Worm (Caenorhabditis elegans) whole organism, young adult: ENCODE results near the gene C26B2.8.

Source experiments
- D2030.7 ChIP-seq: fragments of 200-800 bp; sonication (Bioruptor generic); IDR thresholded peaks from 2 replicates; pipeline ENCODE4 v1.3.6; 2022; ENCODE audit warnings: missing genetic modification reagents, missing genetic modification characterization, missing compliant biosample characterization
- akir-1 ChIP-seq: fragments of 200-800 bp; sonication (Bioruptor generic); optimal IDR thresholded peaks from 2 replicates; lab custom pipeline; 2018; ENCODE audit warnings: mild to moderate bottlenecking, missing genetic modification characterization, moderate library complexity, missing compliant biosample characterization
- cebp-1 ChIP-seq, 2 experiments: fragments of 200-800 bp in 1 of 2; sonication (Bioruptor generic) in 1 of 2; sonication (generic microtip) in 1 of 2; IDR thresholded peaks in 1 of 2; optimal IDR thresholded peaks in 1 of 2; 2 replicates each; pipeline versions ENCODE4 v1.3.6 to Lab custom; 2017 to 2022; ENCODE audit warnings: missing compliant biosample characterization in 2 of 2, missing genetic modification characterization in 2 of 2, mild to moderate bottlenecking in 1 of 2, missing genetic modification reagents in 1 of 2, moderate library complexity in 1 of 2
- hmg-1.2 ChIP-seq: fragments of 200-800 bp; sonication (Bioruptor generic); IDR thresholded peaks from 2 replicates; pipeline ENCODE4 v1.3.6; 2022; ENCODE audit warnings: missing genetic modification reagents, missing genetic modification characterization, missing compliant biosample characterization
- let-526 ChIP-seq: fragments of 200-800 bp; sonication (Bioruptor generic); IDR thresholded peaks from 2 replicates; pipeline ENCODE4 v1.3.6; 2022; ENCODE audit warnings: missing genetic modification reagents, missing genetic modification characterization, missing compliant biosample characterization
- let-607 ChIP-seq, 2 experiments: fragments of 200-800 bp in 1 of 2; sonication (Bioruptor generic) in 1 of 2; sonication (generic microtip) in 1 of 2; optimal IDR thresholded peaks; 2 replicates each; lab custom pipeline; 2016 to 2018; ENCODE audit warnings: mild to moderate bottlenecking in 2 of 2, missing compliant biosample characterization in 2 of 2, missing genetic modification characterization in 2 of 2, moderate library complexity in 2 of 2, missing genotype in 1 of 2
- madf-8 ChIP-seq: fragments of 200-800 bp; sonication (Bioruptor generic); conservative IDR thresholded peaks from 2 replicates; pipeline ENCODE4 v1.3.6; 2022; ENCODE audit warnings: missing genetic modification reagents, missing genetic modification characterization, missing compliant biosample characterization
- nhr-90 ChIP-seq: sonication (generic microtip); optimal IDR thresholded peaks from 2 replicates; lab custom pipeline; 2016; ENCODE audit warnings: missing genotype, mild to moderate bottlenecking, missing genetic modification characterization, missing compliant biosample characterization
- unc-62 ChIP-seq: fragments of 150-350 bp; optimal IDR thresholded peaks from 2 replicates; lab custom pipeline; 2014; ENCODE audit warnings: missing biosample characterization, missing genetic modification reagents, missing genetic modification characterization
- zfh-2 ChIP-seq: fragments of 200-800 bp; sonication (Bioruptor generic); conservative IDR thresholded peaks from 2 replicates; pipeline ENCODE4 v1.3.6; 2022; ENCODE audit warnings: missing genetic modification reagents, missing genetic modification characterization, missing compliant biosample characterization

- no peak for TF ChIP-seq zfh-2 (GFP tag; lab: Robert Waterston, UW)
- no peak for TF ChIP-seq unc-62
- no peak for TF ChIP-seq nhr-90 (tag; lab: Kevin White, UChicago)
- no peak for TF ChIP-seq hmg-1.2 (GFP tag; lab: Robert Waterston, UW)
- no peak for TF ChIP-seq let-607 (tag; optimal IDR thresholded peaks at IDR 0.05; lab: Kevin White, UChicago)
- TF ChIP-seq let-526, result no peak
- TF ChIP-seq cebp-1 (GFP tag; IDR thresholded peaks at IDR 0.05; lab: Robert Waterston, UW), result no peak
- no peak for TF ChIP-seq cebp-1 (tag; optimal IDR thresholded peaks at IDR 0.05; lab: Kevin White, UChicago)
- TF ChIP-seq madf-8, result no peak
- no peak for TF ChIP-seq D2030.7 (GFP tag; lab: Robert Waterston, UW)
- TF ChIP-seq akir-1 (GFP tag; lab: Kevin White, UChicago), result no peak
Measured at ce11 chrIV:8053955-8054354, 40.0 kb downstream of the C26B2.8 start.
